Worm (Caenorhabditis elegans) whole organism, L1 larva: ENCODE results near the gene F52C9.3.

Experiments
- aha-1 ChIP-seq: fragments of 150-350 bp; optimal IDR thresholded peaks from 2 replicates; lab custom pipeline; 2014; ENCODE audit warnings: missing biosample characterization, missing genetic modification characterization
- aly-2 ChIP-seq: fragments of 150-350 bp; optimal IDR thresholded peaks from 2 replicates; lab custom pipeline; 2014; ENCODE audit warnings: missing biosample characterization, missing genetic modification characterization
- ama-1 ChIP-seq: fragments of 150-350 bp; optimal IDR thresholded peaks from 2 replicates; lab custom pipeline; 2014
- ceh-8 ChIP-seq: fragments of 200-800 bp; sonication (Bioruptor generic); optimal IDR thresholded peaks from 2 replicates; lab custom pipeline; 2018; ENCODE audit warnings: mild to moderate bottlenecking, missing genetic modification characterization, moderate library complexity, missing compliant biosample characterization
- ceh-82 ChIP-seq, 3 experiments: fragments of 150-350 bp in 1 of 3; sonication (generic microtip) in 2 of 3; optimal IDR thresholded peaks; 2 replicates each; lab custom pipeline; 2014 to 2017; ENCODE audit warnings: missing biosample characterization in 3 of 3, missing genetic modification characterization in 3 of 3
- ceh-90 ChIP-seq: sonication (generic microtip); optimal IDR thresholded peaks from 2 replicates; lab custom pipeline; 2016; ENCODE audit warnings: missing genetic modification characterization, missing compliant biosample characterization
- ces-1 ChIP-seq: fragments of 150-350 bp; optimal IDR thresholded peaks from 2 replicates; lab custom pipeline; 2014; ENCODE audit warnings: missing biosample characterization, missing genetic modification reagents, missing genetic modification characterization
- efl-1 ChIP-seq, 4 experiments: fragments of 150-350 bp; optimal IDR thresholded peaks in 3 of 4; peaks in 1 of 4; 1 replicate in 1 of 4; 2 replicates in 3 of 4; lab custom pipeline; 2014; ENCODE audit warnings: missing biosample characterization in 2 of 4, missing genetic modification characterization in 2 of 4, missing genetic modification reagents in 2 of 4
- efl-3 ChIP-seq: fragments of 200-800 bp; sonication (Bioruptor generic); optimal IDR thresholded peaks from 2 replicates; lab custom pipeline; 2018; ENCODE audit warnings: mild to moderate bottlenecking, missing genetic modification characterization, missing compliant biosample characterization
- egl-13 ChIP-seq: sonication (generic microtip); optimal IDR thresholded peaks from 2 replicates; lab custom pipeline; 2016; ENCODE audit warnings: missing genotype, missing genetic modification reagents, missing genetic modification characterization, missing compliant biosample characterization
- egl-27 ChIP-seq, 2 experiments: fragments of 150-350 bp in 1 of 2; sonication (generic microtip); optimal IDR thresholded peaks; 3 replicates each; lab custom pipeline; 2017 to 2018; ENCODE audit warnings: missing biosample characterization in 2 of 2, missing genetic modification characterization in 2 of 2, missing genetic modification reagents in 2 of 2
- ets-5 ChIP-seq: fragments of 200-800 bp; sonication (Bioruptor generic); IDR thresholded peaks from 2 replicates; pipeline ENCODE4 v1.3.6; 2022; ENCODE audit warnings: missing genetic modification characterization, missing compliant biosample characterization
- fkh-10 ChIP-seq: sonication (generic microtip); optimal IDR thresholded peaks from 2 replicates; lab custom pipeline; 2017; ENCODE audit warnings: missing biosample characterization, missing genetic modification reagents, missing genetic modification characterization
- fkh-4 ChIP-seq: sonication (generic microtip); optimal IDR thresholded peaks from 2 replicates; lab custom pipeline; 2016; ENCODE audit warnings: missing compliant biosample characterization, missing genetic modification characterization, borderline replicate concordance
- fos-1 ChIP-seq: fragments of 150-350 bp; optimal IDR thresholded peaks from 2 replicates; lab custom pipeline; 2014; ENCODE audit warnings: missing biosample characterization, missing genetic modification characterization
- hpl-2 ChIP-seq: fragments of 150-350 bp; optimal IDR thresholded peaks from 2 replicates; lab custom pipeline; 2014; ENCODE audit warnings: missing biosample characterization, missing genetic modification reagents, missing genetic modification characterization
- isw-1 ChIP-seq: fragments of 200-800 bp; sonication (Bioruptor generic); IDR thresholded peaks from 2 replicates; pipeline ENCODE4 v1.3.6; 2022; ENCODE audit warnings: missing genetic modification characterization, missing compliant biosample characterization
- lin-13 ChIP-seq: fragments of 150-350 bp; optimal IDR thresholded peaks from 2 replicates; lab custom pipeline; 2014; ENCODE audit warnings: missing biosample characterization, missing genetic modification reagents, missing genetic modification characterization
- lin-35 ChIP-seq, 2 experiments: fragments of 150-350 bp; optimal IDR thresholded peaks; 2 replicates each; lab custom pipeline; 2014; ENCODE audit warnings: missing biosample characterization in 2 of 2, missing genetic modification characterization in 2 of 2, missing genetic modification reagents in 2 of 2
- lin-39 ChIP-seq: fragments of 150-350 bp; optimal IDR thresholded peaks from 2 replicates; lab custom pipeline; 2014; ENCODE audit warnings: missing biosample characterization, missing genetic modification reagents, missing genetic modification characterization
- lsy-2 ChIP-seq, 2 experiments: fragments of 150-350 bp; optimal IDR thresholded peaks; 2 replicates each; lab custom pipeline; 2014; ENCODE audit warnings: missing biosample characterization in 2 of 2, missing genetic modification characterization in 2 of 2
- mab-9 ChIP-seq: fragments of 200-800 bp; sonication (Bioruptor generic); IDR thresholded peaks from 2 replicates; pipeline ENCODE4 v1.3.6; 2022; ENCODE audit warnings: missing genetic modification reagents, missing genetic modification characterization, missing compliant biosample characterization
- nhr-11 ChIP-seq: fragments of 150-350 bp; optimal IDR thresholded peaks from 2 replicates; lab custom pipeline; 2014; ENCODE audit warnings: missing biosample characterization, missing genetic modification characterization
- nhr-12 ChIP-seq: sonication (generic microtip); optimal IDR thresholded peaks from 2 replicates; lab custom pipeline; 2017; ENCODE audit warnings: missing biosample characterization, missing genetic modification characterization
- nhr-20 ChIP-seq: sonication (generic microtip); optimal IDR thresholded peaks from 2 replicates; lab custom pipeline; 2016; ENCODE audit warnings: mild to moderate bottlenecking, missing genetic modification characterization, missing compliant biosample characterization
- nhr-47 ChIP-seq: sonication (generic microtip); optimal IDR thresholded peaks from 2 replicates; lab custom pipeline; 2016; ENCODE audit warnings: mild to moderate bottlenecking, missing genetic modification characterization, moderate library complexity, missing compliant biosample characterization
- nhr-76 ChIP-seq: sonication (generic microtip); optimal IDR thresholded peaks from 2 replicates; lab custom pipeline; 2017; ENCODE audit warnings: missing biosample characterization, missing genetic modification characterization
- nhr-77 ChIP-seq: fragments of 150-350 bp; optimal IDR thresholded peaks from 2 replicates; lab custom pipeline; 2014; ENCODE audit warnings: missing biosample characterization, missing genetic modification characterization
- nhr-85 ChIP-seq: sonication (generic microtip); peaks from one replicate; lab custom pipeline; 2016; ENCODE audit warnings: missing genetic modification characterization, inconsistent platforms, missing compliant biosample characterization
- skn-1 ChIP-seq: fragments of 150-350 bp; optimal IDR thresholded peaks from 2 replicates; lab custom pipeline; 2014; ENCODE audit warnings: missing biosample characterization, missing genetic modification characterization
- snpc-4 ChIP-seq: fragments of 150-350 bp; optimal IDR thresholded peaks from 2 replicates; lab custom pipeline; 2014; ENCODE audit warnings: missing biosample characterization, missing genetic modification characterization
- tbx-2 ChIP-seq: sonication (generic microtip); optimal IDR thresholded peaks from 2 replicates; lab custom pipeline; 2016; ENCODE audit warnings: missing genetic modification characterization, missing compliant biosample characterization
- unc-130 ChIP-seq: fragments of 150-350 bp; optimal IDR thresholded peaks from 2 replicates; lab custom pipeline; 2017; ENCODE audit warnings: missing biosample characterization, missing genetic modification characterization, inconsistent platforms
- unc-30 ChIP-seq: sonication (generic microtip); optimal IDR thresholded peaks from 2 replicates; lab custom pipeline; 2017; ENCODE audit warnings: missing biosample characterization, missing genetic modification characterization
- unc-62 ChIP-seq: fragments of 150-350 bp; optimal IDR thresholded peaks from 2 replicates; lab custom pipeline; 2014; ENCODE audit warnings: missing biosample characterization, missing genetic modification reagents, missing genetic modification characterization
- unc-86 ChIP-seq: sonication (generic microtip); optimal IDR thresholded peaks from 2 replicates; lab custom pipeline; 2016; ENCODE audit warnings: missing genetic modification characterization, missing compliant biosample characterization
- zag-1 ChIP-seq: fragments of 150-350 bp; optimal IDR thresholded peaks from 2 replicates; lab custom pipeline; 2014; ENCODE audit warnings: missing biosample characterization, missing genetic modification characterization

The F52C9.3 gene

ce11 chrIII:5280228-5280627, 41.5 kb upstream of the F52C9.3 start (continued):
- no peak for TF ChIP-seq nhr-11 (tag; lab: Kevin White, UChicago)
- no peak for TF ChIP-seq isw-1 (GFP tag; lab: Robert Waterston, UW)

ce11 chrIII:5285484-5285883, 36.2 kb upstream of the F52C9.3 start:
- TF ChIP-seq aly-2 (tag; lab: Kevin White, UChicago) (no peak), ceh-90 (tag; lab: Kevin White, UChicago) (no peak), nhr-85 (tag; lab: Kevin White, UChicago) (no peak), nhr-77 (no peak), unc-86 (tag; lab: Kevin White, UChicago) (no peak), aha-1 (tag; lab: Kevin White, UChicago) (no peak), egl-13 (tag; lab: Kevin White, UChicago) (no peak), snpc-4 (tag; lab: Kevin White, UChicago) (no peak), ceh-82 (tag; optimal IDR thresholded peaks at IDR 0.05; lab: Kevin White, UChicago) (no peak), efl-3 (GFP tag; lab: Kevin White, UChicago) (no peak), tbx-2 (tag; lab: Kevin White, UChicago) (no peak), ets-5 (GFP tag; lab: Robert Waterston, UW) (no peak), unc-130 (no peak), unc-62 (no peak), skn-1 (tag; lab: Kevin White, UChicago) (no peak), efl-1 (optimal IDR thresholded peaks at IDR 0.05; lab: Kevin White, UChicago) (no peak), efl-1 (GFP tag; optimal IDR thresholded peaks at IDR 0.05 in 1 of 2; lab: Kevin White, UChicago) (no peak), egl-27 (tag; optimal IDR thresholded peaks at IDR 0.05; lab: Kevin White, UChicago) (no peak), ces-1 (GFP tag; lab: Kevin White, UChicago) (no peak)
- TF ChIP-seq, all 84 proteins: peak for 0

ce11 chrIII:5286205-5286604, 35.5 kb upstream of the F52C9.3 start, which contains the start of gene ZC395.11:
Gene ZC395.11, minus strand, starts transcription at chrIII:5286305.
- no peak for TF ChIP-seq snpc-4 (tag; lab: Kevin White, UChicago)

ce11 chrIII:5287877-5288276, 33.8 kb upstream of the F52C9.3 start, which contains the start of gene T15B12.1:
Gene T15B12.1, plus strand, starts transcription at chrIII:5288177.
- no peak for TF ChIP-seq egl-27 (tag; optimal IDR thresholded peaks at IDR 0.05; lab: Kevin White, UChicago)
- TF ChIP-seq hpl-2 (GFP tag; lab: Kevin White, UChicago), result no peak
- no peak for TF ChIP-seq lin-35 (GFP tag; optimal IDR thresholded peaks at IDR 0.05; lab: Kevin White, UChicago)
- no peak for TF ChIP-seq nhr-12 (tag; lab: Kevin White, UChicago)
- no peak for TF ChIP-seq lsy-2 (tag; optimal IDR thresholded peaks at IDR 0.05; lab: Kevin White, UChicago)
- no peak for TF ChIP-seq ceh-8 (GFP tag; lab: Kevin White, UChicago)
- no peak for TF ChIP-seq nhr-76 (tag; lab: Kevin White, UChicago)
- TF ChIP-seq nhr-47, result no peak
- TF ChIP-seq fkh-10 (GFP tag; lab: Kevin White, UChicago), result no peak
- no peak for TF ChIP-seq nhr-20 (tag; lab: Kevin White, UChicago)
- no peak for TF ChIP-seq nhr-77
- TF ChIP-seq, all 84 proteins: peak for 0

ce11 chrIII:5290230-5290629, 31.5 kb upstream of the F52C9.3 start:
- TF ChIP-seq zag-1 (tag; lab: Kevin White, UChicago), result no peak
- no peak for TF ChIP-seq lin-13 (GFP tag; lab: Kevin White, UChicago)
- TF ChIP-seq fos-1, result no peak
- no peak for TF ChIP-seq lsy-2 (tag; optimal IDR thresholded peaks at IDR 0.05; lab: Kevin White, UChicago)
- TF ChIP-seq, all 84 proteins: peak for 0

- TF ChIP-seq unc-30 (tag; lab: Kevin White, UChicago) (no peak), nhr-20 (tag; lab: Kevin White, UChicago) (no peak), fkh-4 (tag; lab: Kevin White, UChicago) (no peak), ama-1 (lab: Kevin White, UChicago) (no peak), mab-9 (GFP tag; lab: Robert Waterston, UW) (no peak), lin-39 (no peak), efl-3 (GFP tag; lab: Kevin White, UChicago) (no peak), lsy-2 (tag; optimal IDR thresholded peaks at IDR 0.05; lab: Kevin White, UChicago) (no peak)
These were observed 30.4 kb upstream of the F52C9.3 start for ce11 chrIII:5291281-5291680.
